Worm (Caenorhabditis elegans) whole organism, mixed stage, embryonic: ENCODE results near the gene T01E8.1.

Experiments used
- M03D4.4 ChIP-seq: sonication (generic microtip); optimal IDR thresholded peaks from 2 replicates; lab custom pipeline; 2017; ENCODE audit warnings: mild to moderate bottlenecking, missing genetic modification characterization, missing compliant biosample characterization
- bed-3 ChIP-seq: fragments of 200-800 bp; sonication (Bioruptor generic); optimal IDR thresholded peaks from 3 replicates; lab custom pipeline; 2018; ENCODE audit warnings: mild to moderate bottlenecking, missing genetic modification characterization, moderate library complexity, missing compliant biosample characterization
- ceh-39 ChIP-seq: fragments of 150-350 bp; optimal IDR thresholded peaks from 2 replicates; lab custom pipeline; 2014; ENCODE audit warnings: missing biosample characterization, missing genetic modification characterization
- ceh-43 ChIP-seq: fragments of 200-800 bp; sonication (Bioruptor generic); optimal IDR thresholded peaks from 2 replicates; lab custom pipeline; 2018; ENCODE audit warnings: mild to moderate bottlenecking, missing genetic modification characterization, moderate library complexity, missing compliant biosample characterization
- ceh-83 ChIP-seq: fragments of 200-800 bp; sonication (Bioruptor generic); optimal IDR thresholded peaks from 2 replicates; lab custom pipeline; 2018; ENCODE audit warnings: mild to moderate bottlenecking, missing genetic modification characterization, missing compliant biosample characterization
- ces-1 ChIP-seq: fragments of 150-350 bp; optimal IDR thresholded peaks from 2 replicates; lab custom pipeline; 2014; ENCODE audit warnings: missing biosample characterization, missing genetic modification reagents, missing genetic modification characterization
- cnd-1 ChIP-seq: fragments of 200-800 bp; sonication (Bioruptor generic); optimal IDR thresholded peaks from 2 replicates; lab custom pipeline; 2018; ENCODE audit warnings: mild to moderate bottlenecking, missing genetic modification characterization, missing compliant biosample characterization
- drap-1 ChIP-seq: fragments of 200-800 bp; sonication (Bioruptor generic); optimal IDR thresholded peaks from 3 replicates; lab custom pipeline; 2018; ENCODE audit warnings: mild to moderate bottlenecking, missing genetic modification characterization, missing compliant biosample characterization
- flh-1 ChIP-seq: fragments of 200-800 bp; sonication (Bioruptor generic); optimal IDR thresholded peaks from 2 replicates; lab custom pipeline; 2018; ENCODE audit warnings: mild to moderate bottlenecking, missing genetic modification characterization, moderate library complexity, missing compliant biosample characterization
- ham-2 ChIP-seq: fragments of 200-800 bp; sonication (Bioruptor generic); optimal IDR thresholded peaks from 2 replicates; lab custom pipeline; 2018; ENCODE audit warnings: mild to moderate bottlenecking, missing genetic modification characterization, missing compliant biosample characterization
- hlh-1 ChIP-seq: fragments of 150-350 bp; optimal IDR thresholded peaks from 2 replicates; lab custom pipeline; 2014; ENCODE audit warnings: missing biosample characterization, missing genetic modification reagents, missing genetic modification characterization
- lin-13 ChIP-seq: fragments of 150-350 bp; optimal IDR thresholded peaks from 2 replicates; lab custom pipeline; 2014; ENCODE audit warnings: missing biosample characterization, missing genetic modification characterization
- lin-32 ChIP-seq: fragments of 200-800 bp; sonication (Bioruptor generic); optimal IDR thresholded peaks from 2 replicates; lab custom pipeline; 2018; ENCODE audit warnings: mild to moderate bottlenecking, missing genetic modification characterization, missing compliant biosample characterization
- lsy-2 ChIP-seq: fragments of 150-350 bp; optimal IDR thresholded peaks from 2 replicates; lab custom pipeline; 2014; ENCODE audit warnings: missing biosample characterization, missing genetic modification characterization
- mab-5 ChIP-seq: fragments of 150-350 bp; optimal IDR thresholded peaks from 2 replicates; lab custom pipeline; 2014; ENCODE audit warnings: missing biosample characterization, missing genetic modification characterization
- mep-1 ChIP-seq: fragments of 150-350 bp; optimal IDR thresholded peaks from 2 replicates; lab custom pipeline; 2017; ENCODE audit warnings: missing biosample characterization, missing genetic modification reagents, missing genetic modification characterization, inconsistent platforms
- mls-2 ChIP-seq: sonication (generic microtip); optimal IDR thresholded peaks from 2 replicates; lab custom pipeline; 2016; ENCODE audit warnings: mild to moderate bottlenecking, missing genetic modification characterization, moderate library complexity, missing compliant biosample characterization
- nhr-12 ChIP-seq: fragments of 150-350 bp; optimal IDR thresholded peaks from 2 replicates; lab custom pipeline; 2014; ENCODE audit warnings: missing biosample characterization, missing genetic modification characterization
- nhr-2 ChIP-seq: fragments of 150-350 bp; optimal IDR thresholded peaks from 2 replicates; lab custom pipeline; 2014; ENCODE audit warnings: missing biosample characterization, missing genetic modification characterization
- nhr-237 ChIP-seq: fragments of 150-350 bp; optimal IDR thresholded peaks from 2 replicates; lab custom pipeline; 2014; ENCODE audit warnings: missing biosample characterization, missing genetic modification characterization
- nhr-76 ChIP-seq: sonication (generic microtip); optimal IDR thresholded peaks from 2 replicates; lab custom pipeline; 2017; ENCODE audit warnings: missing biosample characterization, missing genetic modification characterization
- pha-4 ChIP-seq: fragments of 150-350 bp; optimal IDR thresholded peaks from 2 replicates; lab custom pipeline; 2018; ENCODE audit warnings: missing biosample characterization, missing genetic modification reagents, missing genetic modification characterization
- sem-2 ChIP-seq: fragments of 200-800 bp; sonication (Bioruptor generic); optimal IDR thresholded peaks from 2 replicates; lab custom pipeline; 2018; ENCODE audit warnings: mild to moderate bottlenecking, missing genetic modification characterization, missing compliant biosample characterization
- snpc-4 ChIP-seq: fragments of 150-350 bp; optimal IDR thresholded peaks from 2 replicates; lab custom pipeline; 2014; ENCODE audit warnings: missing biosample characterization, missing genetic modification characterization
- sptf-1 ChIP-seq: sonication (generic microtip); optimal IDR thresholded peaks from 2 replicates; lab custom pipeline; 2017; ENCODE audit warnings: mild to moderate bottlenecking, missing genetic modification characterization, moderate library complexity, missing compliant biosample characterization
- tbx-8 ChIP-seq: fragments of 200-800 bp; sonication (Bioruptor generic); optimal IDR thresholded peaks from 2 replicates; lab custom pipeline; 2018; ENCODE audit warnings: mild to moderate bottlenecking, missing genetic modification characterization, moderate library complexity, missing compliant biosample characterization
- unc-120 ChIP-seq: sonication (generic microtip); optimal IDR thresholded peaks from 2 replicates; lab custom pipeline; 2017; ENCODE audit warnings: missing genetic modification characterization, missing compliant biosample characterization; ENCODE audit not compliant: poor library complexity, severe bottlenecking
- unc-39 ChIP-seq: fragments of 150-350 bp; optimal IDR thresholded peaks from 2 replicates; lab custom pipeline; 2014; ENCODE audit warnings: missing biosample characterization, missing genetic modification characterization
- unc-62 ChIP-seq: fragments of 150-350 bp; optimal IDR thresholded peaks from 2 replicates; lab custom pipeline; 2014; ENCODE audit warnings: missing biosample characterization, missing genetic modification reagents, missing genetic modification characterization
- zip-8 ChIP-seq: fragments of 150-350 bp; optimal IDR thresholded peaks from 2 replicates; lab custom pipeline; 2014; ENCODE audit warnings: missing biosample characterization, missing genetic modification characterization
- ztf-11 ChIP-seq: fragments of 150-350 bp; optimal IDR thresholded peaks from 2 replicates; lab custom pipeline; 2014; ENCODE audit warnings: missing biosample characterization, missing genetic modification characterization

Gene T01E8.1

ce11 chrII:10248355-10249041 is 42.0 kb downstream of the T01E8.1 start, which contains the start of gene atad-3:
Gene atad-3 (plus strand): TSS chrII:10248991.
- TF ChIP-seq M03D4.4 (peak; percentile 73), lin-13 (tag; lab: Kevin White, UChicago) (peak; percentile 83), ceh-43 (GFP tag; lab: Kevin White, UChicago) (no peak), unc-39 (tag; lab: Kevin White, UChicago) (no peak), cnd-1 (tag; lab: Kevin White, UChicago) (peak; percentile 71), unc-62 (GFP tag; lab: Kevin White, UChicago) (peak; percentile 23), sptf-1 (peak; percentile 92), tbx-8 (GFP tag; lab: Kevin White, UChicago) (peak; percentile 12), unc-120 (tag; lab: Kevin White, UChicago) (peak; percentile 58), bed-3 (GFP tag; lab: Kevin White, UChicago) (peak; percentile 54), nhr-76 (tag; lab: Kevin White, UChicago) (no peak), mep-1 (tag; lab: Kevin White, UChicago) (peak; percentile 87), ces-1 (GFP tag; lab: Kevin White, UChicago) (peak; percentile 79), ceh-83 (no peak), ztf-11 (peak; percentile 71), drap-1 (GFP tag; lab: Kevin White, UChicago) (peak; percentile 78), ham-2 (GFP tag; lab: Kevin White, UChicago) (peak; percentile 3), snpc-4 (tag; lab: Kevin White, UChicago) (no peak), mab-5 (tag; lab: Kevin White, UChicago) (no peak), lin-32 (peak; percentile 67), nhr-237 (tag; lab: Kevin White, UChicago) (peak; percentile 69), zip-8 (tag; lab: Kevin White, UChicago) (no peak), mls-2 (tag; lab: Kevin White, UChicago) (peak; percentile 80), lsy-2 (tag; lab: Kevin White, UChicago) (peak; percentile 62), hlh-1 (peak; percentile 38), nhr-12 (no peak), sem-2 (GFP tag; lab: Kevin White, UChicago) (peak; percentile 24), nhr-2 (tag; lab: Kevin White, UChicago) (no peak), pha-4 (tag; lab: Kevin White, UChicago) (peak; percentile 15), flh-1 (GFP tag; lab: Kevin White, UChicago) (no peak)

DNA sequence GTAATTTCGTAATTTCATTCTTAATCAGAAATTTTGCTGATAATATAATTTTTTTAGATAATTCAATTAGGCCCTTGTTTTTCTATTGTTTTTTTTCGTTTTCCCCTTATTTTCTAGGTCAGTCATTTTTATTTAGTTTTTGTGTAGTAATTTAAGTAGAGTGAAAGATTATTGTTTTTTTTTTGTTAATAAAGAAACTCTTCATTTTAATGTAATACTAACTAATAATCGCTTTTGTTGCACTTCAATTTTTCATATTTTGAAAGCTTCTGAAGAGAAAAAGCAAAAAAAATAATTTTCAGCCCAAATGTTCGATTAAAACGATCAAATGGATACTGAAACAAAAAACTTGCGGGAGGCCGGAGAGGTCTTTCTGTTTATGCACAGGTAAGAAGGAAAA is 44.4 kb downstream of the T01E8.1 start, which contains the start of gene F54B3.1:
F54B3.1 (plus strand) TSS at position 301 of the 400 bp plus-strand sequence.
- TF ChIP-seq drap-1 (GFP tag; lab: Kevin White, UChicago): no peak
- TF ChIP-seq nhr-237 (tag; lab: Kevin White, UChicago): no peak
- no peak for TF ChIP-seq mab-5 (tag; lab: Kevin White, UChicago)
- no peak for TF ChIP-seq sptf-1
- TF ChIP-seq pha-4 (tag; lab: Kevin White, UChicago): no peak
- TF ChIP-seq flh-1 (GFP tag; lab: Kevin White, UChicago): no peak
- no peak for TF ChIP-seq cnd-1 (tag; lab: Kevin White, UChicago)

DNA sequence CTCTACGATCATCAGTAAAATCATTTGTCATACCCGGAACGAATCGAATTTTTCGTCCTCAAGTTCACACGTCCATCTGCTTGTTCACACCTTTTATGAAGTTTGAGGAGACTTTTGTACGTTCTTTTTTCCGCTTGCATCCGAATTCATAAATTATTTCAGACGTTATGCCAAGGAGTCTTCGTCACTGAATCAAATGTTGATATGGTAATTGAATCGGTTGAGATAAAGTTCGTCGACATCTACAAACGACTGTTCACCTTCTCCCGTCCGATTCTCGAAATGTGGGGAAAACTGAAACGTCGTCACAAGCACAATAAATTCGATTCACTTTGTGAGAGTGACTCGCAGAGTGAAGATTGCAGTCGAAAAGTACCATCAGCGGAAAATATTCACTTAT is 45.5 kb downstream of the T01E8.1 start:
- TF ChIP-seq bed-3 (GFP tag; lab: Kevin White, UChicago) (no peak), ces-1 (GFP tag; lab: Kevin White, UChicago) (no peak), ceh-83 (no peak), M03D4.4 (no peak), flh-1 (GFP tag; lab: Kevin White, UChicago) (no peak), mep-1 (tag; lab: Kevin White, UChicago) (no peak), ceh-43 (GFP tag; lab: Kevin White, UChicago) (no peak), drap-1 (GFP tag; lab: Kevin White, UChicago) (no peak), nhr-76 (tag; lab: Kevin White, UChicago) (no peak), lin-32 (no peak), ceh-39 (no peak), cnd-1 (tag; lab: Kevin White, UChicago) (no peak), pha-4 (tag; lab: Kevin White, UChicago) (no peak), nhr-12 (no peak), lsy-2 (tag; lab: Kevin White, UChicago) (no peak), snpc-4 (tag; lab: Kevin White, UChicago) (no peak), hlh-1 (no peak), lin-13 (tag; lab: Kevin White, UChicago) (no peak), unc-39 (tag; lab: Kevin White, UChicago) (no peak), unc-120 (tag; lab: Kevin White, UChicago) (no peak)
